Worm (Caenorhabditis elegans) whole organism, late embryonic: ENCODE results near the gene cebp-1.
"Not testable (repeated sequence)": the region's sequence is repeated elsewhere in the genome, so short reads cannot be mapped to it uniquely, and the experiment has no call there.

Experiments used
- C08G9.2 ChIP-seq: sonication (generic microtip); optimal IDR thresholded peaks from 2 replicates; lab custom pipeline; 2016; ENCODE audit warnings: mild to moderate bottlenecking, missing genetic modification characterization, moderate library complexity, missing compliant biosample characterization
- C38D4.7 ChIP-seq: fragments of 200-800 bp; sonication (Bioruptor generic); optimal IDR thresholded peaks from 2 replicates; lab custom pipeline; 2018; ENCODE audit warnings: mild to moderate bottlenecking, missing genetic modification characterization, moderate library complexity, missing compliant biosample characterization
- T23F11.4 ChIP-seq: fragments of 200-800 bp; sonication (Bioruptor generic); optimal IDR thresholded peaks from 2 replicates; lab custom pipeline; 2018; ENCODE audit warnings: mild to moderate bottlenecking, missing genetic modification characterization, missing compliant biosample characterization
- Y22D7AL.16 ChIP-seq: sonication (generic microtip); optimal IDR thresholded peaks from 2 replicates; lab custom pipeline; 2016; ENCODE audit warnings: missing genetic modification characterization, missing compliant biosample characterization
- ama-1 ChIP-seq: fragments of 150-350 bp; optimal IDR thresholded peaks from 2 replicates; lab custom pipeline; 2014
- ceh-2 ChIP-seq: sonication (generic microtip); optimal IDR thresholded peaks from 2 replicates; lab custom pipeline; 2016; ENCODE audit warnings: missing genotype, missing genetic modification characterization, missing compliant biosample characterization
- dve-1 ChIP-seq: sonication (generic microtip); optimal IDR thresholded peaks from 2 replicates; lab custom pipeline; 2017; ENCODE audit warnings: antibody characterized with exemption, mild to moderate bottlenecking, missing genetic modification characterization, missing compliant biosample characterization
- lim-6 ChIP-seq: sonication (generic microtip); optimal IDR thresholded peaks from 2 replicates; lab custom pipeline; 2016; ENCODE audit warnings: missing genetic modification characterization, missing compliant biosample characterization
- nhr-232 ChIP-seq: sonication (generic microtip); optimal IDR thresholded peaks from 2 replicates; lab custom pipeline; 2016; ENCODE audit warnings: missing genetic modification characterization, missing compliant biosample characterization
- pha-4 ChIP-seq: fragments of 150-350 bp; optimal IDR thresholded peaks from 2 replicates; lab custom pipeline; 2018; ENCODE audit warnings: missing biosample characterization, missing genetic modification reagents, missing genetic modification characterization
- tbx-2 ChIP-seq: sonication (generic microtip); optimal IDR thresholded peaks from 2 replicates; lab custom pipeline; 2016; ENCODE audit warnings: missing genetic modification characterization, missing compliant biosample characterization
- tbx-7 ChIP-seq: sonication (generic microtip); optimal IDR thresholded peaks from 2 replicates; lab custom pipeline; 2016; ENCODE audit warnings: missing genotype, missing genetic modification characterization, missing compliant biosample characterization

DNA sequence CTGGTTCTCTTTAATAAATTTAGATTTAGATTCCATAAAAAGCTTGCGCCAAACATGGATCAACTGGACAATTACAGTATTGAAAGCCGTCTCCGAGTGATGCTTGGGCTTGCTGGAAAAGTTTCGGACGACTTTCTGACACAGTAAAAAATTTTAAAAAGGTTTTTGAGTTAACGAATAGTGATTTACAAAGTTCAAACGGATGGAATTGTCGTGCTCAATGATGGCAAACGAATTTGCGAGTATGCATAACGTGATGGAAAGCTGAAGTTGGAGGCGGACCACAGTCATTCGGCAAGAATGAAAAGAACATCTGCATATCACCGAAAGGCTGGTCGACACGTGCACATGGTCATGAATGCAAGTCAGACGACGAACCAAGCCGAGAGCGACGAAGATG is 49.7 kb downstream of the cebp-1 start, which contains the start of gene ZK402.1:
- not testable (repeated sequence) for TF ChIP-seq dve-1; pha-4; nhr-232 (tag; lab: Kevin White, UChicago); tbx-7 (tag; lab: Kevin White, UChicago); ceh-2 (tag; lab: Kevin White, UChicago); T23F11.4; tbx-2 (tag; lab: Kevin White, UChicago); C08G9.2 (tag; lab: Kevin White, UChicago); Y22D7AL.16 (tag; lab: Kevin White, UChicago); C38D4.7; ama-1 (lab: Kevin White, UChicago); lim-6 (tag; lab: Kevin White, UChicago)
